Fruit fly (Drosophila melanogaster) whole organism, adult: ENCODE results near the gene CG17929.

Experiments used
- CG11617 ChIP-seq: fragments of 200-800 bp; sonication (Bioruptor generic); optimal IDR thresholded peaks from 2 replicates; lab custom pipeline; 2017; ENCODE audit warnings: mild to moderate bottlenecking, missing biosample characterization, missing genetic modification reagents, missing genetic modification characterization
- CG12768 ChIP-seq: fragments of 200-800 bp; sonication (Bioruptor generic); optimal IDR thresholded peaks from 2 replicates; lab custom pipeline; 2017; ENCODE audit warnings: missing biosample characterization, missing genetic modification characterization, mild to moderate bottlenecking, moderate library complexity, missing genetic modification reagents
- CG14711 ChIP-seq: fragments of 200-800 bp; sonication (Bioruptor generic); optimal IDR thresholded peaks from 2 replicates; lab custom pipeline; 2018; ENCODE audit warnings: missing biosample characterization, mild to moderate bottlenecking, missing genetic modification characterization, moderate library complexity
- CG1620 ChIP-seq: fragments of 200-800 bp; sonication (Bioruptor generic); optimal IDR thresholded peaks from 2 replicates; lab custom pipeline; 2016; ENCODE audit warnings: missing biosample characterization, missing genetic modification characterization
- CG33017 ChIP-seq: fragments of 200-800 bp; sonication (Bioruptor generic); optimal IDR thresholded peaks from 2 replicates; lab custom pipeline; 2018; ENCODE audit warnings: missing biosample characterization, mild to moderate bottlenecking, missing genetic modification characterization, moderate library complexity
- CG5204 ChIP-seq: fragments of 200-800 bp; sonication (Bioruptor generic); optimal IDR thresholded peaks from 2 replicates; lab custom pipeline; 2016; ENCODE audit warnings: missing biosample characterization, missing genetic modification characterization
- CG7045 ChIP-seq: fragments of 200-800 bp; sonication (Bioruptor generic); optimal IDR thresholded peaks from 2 replicates; lab custom pipeline; 2017; ENCODE audit warnings: missing biosample characterization, mild to moderate bottlenecking, missing genetic modification characterization
- CG7101 ChIP-seq: fragments of 200-800 bp; sonication (Bioruptor generic); optimal IDR thresholded peaks from 2 replicates; lab custom pipeline; 2018; ENCODE audit warnings: missing biosample characterization, mild to moderate bottlenecking, missing genetic modification characterization, moderate library complexity
- Clk ChIP-seq: fragments of 200-800 bp; sonication (Bioruptor generic); optimal IDR thresholded peaks from 2 replicates; lab custom pipeline; 2017; ENCODE audit warnings: missing biosample characterization, missing genetic modification characterization
- Crg-1 ChIP-seq: fragments of 200-800 bp; sonication (Bioruptor generic); optimal IDR thresholded peaks from 2 replicates; lab custom pipeline; 2016; ENCODE audit warnings: missing biosample characterization, missing genetic modification characterization
- Hr96 ChIP-seq: fragments of 200-800 bp; sonication (Bioruptor generic); optimal IDR thresholded peaks from 2 replicates; lab custom pipeline; 2016; ENCODE audit warnings: missing biosample characterization, missing genetic modification characterization
- Mnt ChIP-seq: fragments of 200-800 bp; sonication (Bioruptor generic); optimal IDR thresholded peaks from 2 replicates; lab custom pipeline; 2016; ENCODE audit warnings: missing biosample characterization, mild to moderate bottlenecking, missing genetic modification characterization
- bab1 ChIP-seq: fragments of 200-800 bp; sonication (Bioruptor generic); optimal IDR thresholded peaks from 3 replicates; lab custom pipeline; 2019; ENCODE audit warnings: missing biosample characterization, mild to moderate bottlenecking, missing genetic modification characterization, moderate library complexity
- cic ChIP-seq: fragments of 200-800 bp; sonication (Bioruptor generic); optimal IDR thresholded peaks from 2 replicates; lab custom pipeline; 2017; ENCODE audit warnings: missing biosample characterization, mild to moderate bottlenecking, missing genetic modification characterization, moderate library complexity
- cnc ChIP-seq, 2 experiments: fragments of >200 bp; optimal IDR thresholded peaks; 2 replicates each; lab custom pipeline; 2017
- kay ChIP-seq: fragments of 200-800 bp; sonication (Bioruptor generic); peaks from one replicate; lab custom pipeline; 2016; ENCODE audit warnings: missing biosample characterization, missing genetic modification characterization, borderline replicate concordance
- ovo ChIP-seq: fragments of 200-800 bp; sonication (Bioruptor generic); optimal IDR thresholded peaks from 2 replicates; lab custom pipeline; 2016; ENCODE audit warnings: missing biosample characterization, missing genetic modification characterization
- pad ChIP-seq: fragments of 200-800 bp; sonication (Bioruptor generic); optimal IDR thresholded peaks from 3 replicates; lab custom pipeline; 2017; ENCODE audit warnings: missing biosample characterization, missing genetic modification characterization, mild to moderate bottlenecking, moderate library complexity, missing genetic modification reagents
- tj ChIP-seq: fragments of 200-800 bp; sonication (Bioruptor generic); optimal IDR thresholded peaks from 3 replicates; lab custom pipeline; 2017; ENCODE audit warnings: missing biosample characterization, mild to moderate bottlenecking, missing genetic modification characterization, moderate library complexity
- toe ChIP-seq: fragments of 200-800 bp; sonication (Bioruptor generic); optimal IDR thresholded peaks from 2 replicates; lab custom pipeline; 2016; ENCODE audit warnings: missing biosample characterization, missing genetic modification characterization

CG17929 gene

DNA sequence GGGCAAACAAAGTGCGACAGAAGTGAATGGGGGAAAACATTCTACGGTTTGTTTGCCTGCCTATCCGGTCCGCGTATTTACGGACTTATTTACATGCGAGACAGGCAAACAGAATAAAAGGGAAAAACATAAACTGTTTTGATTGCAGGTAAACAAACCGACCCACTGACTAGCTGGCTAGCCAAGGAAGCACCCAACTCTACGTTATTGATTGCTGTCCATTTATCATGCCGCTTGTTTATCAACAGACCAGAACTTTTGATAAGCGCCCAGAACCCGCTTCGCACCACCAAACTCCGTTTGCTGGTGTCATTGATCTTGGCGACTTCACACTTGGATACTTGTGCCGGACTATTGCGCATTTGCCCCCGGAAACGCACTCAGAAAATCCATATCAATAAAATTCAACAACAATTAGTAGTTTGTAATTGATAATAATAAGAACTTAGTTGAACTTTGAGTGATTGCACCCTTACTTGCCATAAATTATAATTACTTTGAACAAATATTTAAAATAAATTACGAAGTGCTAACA, 6.6 kb downstream of the CG17929 start:
- peak; percentile 7 for TF ChIP-seq toe (GFP tag; lab: Kevin White, UChicago)
- no peak for TF ChIP-seq tj (GFP tag; lab: Kevin White, UChicago)
- TF ChIP-seq CG7045 (GFP tag; lab: Kevin White, UChicago): peak; percentile 26
- peak; percentile 55 for TF ChIP-seq ovo (GFP tag; lab: Kevin White, UChicago)
- no peak for TF ChIP-seq Hr96 (GFP tag; lab: Kevin White, UChicago)
- TF ChIP-seq CG5204 (GFP tag; lab: Kevin White, UChicago): no peak
- TF ChIP-seq Clk (GFP tag; lab: Kevin White, UChicago): no peak
- TF ChIP-seq CG7101 (tag; lab: Kevin White, UChicago): no peak
- peak; percentile 48 for TF ChIP-seq cic (GFP tag; lab: Kevin White, UChicago)
- TF ChIP-seq Crg-1 (GFP tag; lab: Kevin White, UChicago): peak; percentile 12
- no peak for TF ChIP-seq pad (GFP tag; lab: Kevin White, UChicago)
- peak; percentile 89 for TF ChIP-seq kay (GFP tag; lab: Kevin White, UChicago)
- no peak for TF ChIP-seq CG12768 (GFP tag; lab: Kevin White, UChicago)
- TF ChIP-seq cnc (optimal IDR thresholded peaks at IDR 0.05; lab: Kevin White, UChicago): no peak
- TF ChIP-seq CG1620: no peak
- no peak for TF ChIP-seq CG33017 (tag; lab: Kevin White, UChicago)
- TF ChIP-seq CG14711: no peak
- no peak for TF ChIP-seq CG11617 (GFP tag; lab: Kevin White, UChicago)
- no peak for TF ChIP-seq Mnt
- TF ChIP-seq bab1: no peak

dm6 chr3R:16334329-16334728, 9.0 kb downstream of the CG17929 start:
- TF ChIP-seq CG12768 (GFP tag; lab: Kevin White, UChicago): no peak
- TF ChIP-seq cic (GFP tag; lab: Kevin White, UChicago): no peak
- TF ChIP-seq bab1: no peak
- no peak for TF ChIP-seq pad (GFP tag; lab: Kevin White, UChicago)

dm6 chr3R:16334797-16335196, 9.5 kb downstream of the CG17929 start:
- TF ChIP-seq tj (GFP tag; lab: Kevin White, UChicago): no peak
- no peak for TF ChIP-seq cnc (optimal IDR thresholded peaks at IDR 0.05; lab: Kevin White, UChicago)
- TF ChIP-seq bab1: no peak
- no peak for TF ChIP-seq toe (GFP tag; lab: Kevin White, UChicago)
- TF ChIP-seq CG11617 (GFP tag; lab: Kevin White, UChicago): no peak

DNA sequence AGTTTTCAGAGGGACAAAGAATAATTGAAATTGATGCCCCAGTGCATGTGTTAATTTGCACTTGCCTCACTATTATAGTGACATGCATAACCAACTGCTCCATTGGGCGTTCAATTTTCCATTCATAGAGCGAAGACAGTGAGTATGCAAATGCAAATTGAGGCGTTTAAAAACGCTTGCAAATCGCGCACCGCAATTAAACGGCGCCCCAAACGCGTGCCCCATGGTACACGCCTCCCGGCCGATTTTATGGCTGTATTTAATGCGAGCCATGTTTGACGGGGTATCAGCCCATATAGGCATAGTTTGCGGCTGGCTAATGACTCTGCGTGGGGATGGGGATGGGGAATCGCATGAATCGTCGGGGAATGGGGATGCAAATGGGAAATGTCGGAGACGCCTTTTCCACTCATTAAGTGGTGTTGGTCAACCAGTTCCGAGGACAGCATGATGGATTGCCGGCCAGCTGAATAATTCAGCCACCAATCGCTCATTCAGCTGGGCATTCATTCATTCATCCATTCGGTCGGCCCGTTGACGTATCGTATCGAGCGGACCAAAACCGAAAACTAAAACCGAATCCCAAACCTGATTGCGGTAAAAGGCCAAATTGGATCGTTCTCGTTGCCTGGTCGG, 10.3 kb downstream of the CG17929 start:
- TF ChIP-seq Mnt (no peak), Crg-1 (GFP tag; lab: Kevin White, UChicago) (no peak), cnc (optimal IDR thresholded peaks at IDR 0.05; lab: Kevin White, UChicago) (no peak), CG11617 (GFP tag; lab: Kevin White, UChicago) (no peak), kay (GFP tag; lab: Kevin White, UChicago) (no peak)

DNA sequence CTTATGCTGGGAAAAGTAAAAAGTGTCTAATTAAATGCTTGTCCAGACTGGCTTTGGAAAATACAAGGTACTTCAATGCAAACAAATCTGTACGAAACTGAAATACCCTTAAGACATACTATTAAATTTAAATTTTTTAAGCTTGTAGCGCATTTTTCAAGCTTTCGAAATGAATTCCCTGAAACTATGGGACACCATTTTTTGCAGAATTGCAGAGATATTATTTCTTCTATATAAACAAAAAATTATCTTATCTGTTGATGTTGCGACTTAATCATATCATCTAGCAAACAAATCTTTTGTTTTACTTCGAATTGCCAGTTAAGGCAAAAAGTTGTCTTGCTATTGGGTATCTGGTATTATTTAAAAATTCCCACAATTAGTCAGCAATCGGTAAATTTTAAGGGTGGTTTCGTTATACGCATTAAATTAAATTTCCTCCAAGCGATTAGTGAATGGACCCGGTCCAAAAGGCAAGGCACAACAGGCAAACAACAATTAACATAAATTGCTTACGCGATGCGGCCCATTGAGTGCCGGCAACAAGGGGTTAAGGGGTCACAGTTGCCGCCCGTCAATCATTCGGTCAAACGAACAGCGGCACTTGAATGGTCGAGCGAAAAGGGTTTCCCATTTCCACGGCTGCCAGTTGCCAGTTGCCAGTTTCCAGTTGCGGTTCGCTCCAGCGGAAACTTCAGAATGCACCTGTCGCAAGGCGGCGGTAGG, 11.2 kb downstream of the CG17929 start:
- peak; percentile 28 for TF ChIP-seq tj (GFP tag; lab: Kevin White, UChicago)
- peak; percentile 86 for TF ChIP-seq kay (GFP tag; lab: Kevin White, UChicago)
- no peak for TF ChIP-seq cnc (optimal IDR thresholded peaks at IDR 0.05; lab: Kevin White, UChicago)
- TF ChIP-seq CG33017 (tag; lab: Kevin White, UChicago): peak; percentile 10
- TF ChIP-seq CG5204 (GFP tag; lab: Kevin White, UChicago): no peak
- peak; percentile 24 for TF ChIP-seq CG12768 (GFP tag; lab: Kevin White, UChicago)

DNA sequence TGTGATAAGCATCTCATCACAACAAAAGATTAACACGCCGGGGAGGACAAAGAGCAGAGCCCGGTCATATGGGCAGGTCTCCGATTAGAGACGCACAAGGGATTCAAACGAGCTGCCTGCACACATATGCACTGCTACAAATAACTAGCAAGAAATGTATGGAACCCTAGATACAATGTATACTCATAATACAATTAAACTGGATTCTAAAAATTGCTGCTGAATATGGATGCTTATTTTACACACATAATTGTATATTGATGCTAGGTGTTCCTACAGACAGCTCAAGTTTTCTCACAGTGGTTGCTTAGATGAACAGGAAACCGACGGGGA, 11.7 kb downstream of the CG17929 start:
- TF ChIP-seq CG7045 (GFP tag; lab: Kevin White, UChicago) (no peak), bab1 (no peak), pad (GFP tag; lab: Kevin White, UChicago) (no peak), tj (GFP tag; lab: Kevin White, UChicago) (no peak), CG1620 (no peak)

DNA sequence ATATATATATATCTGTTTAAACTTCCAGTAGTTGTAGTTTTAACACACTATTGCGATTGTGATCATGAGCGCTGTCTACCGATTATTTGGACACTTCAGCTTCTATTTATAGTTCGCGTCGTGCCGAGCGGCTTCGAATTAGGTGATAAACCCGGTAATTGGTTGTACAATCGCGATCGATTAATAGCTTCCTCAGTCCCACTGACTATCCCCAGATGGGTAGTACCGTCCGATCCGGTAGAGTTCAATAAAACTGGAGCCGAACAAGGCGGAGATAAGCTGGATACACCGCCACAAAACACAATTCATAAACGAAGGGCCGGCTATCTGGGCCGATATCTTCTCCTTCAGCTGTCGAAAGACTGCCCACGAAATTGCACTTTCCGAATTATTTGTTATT, 12.6 kb downstream of the CG17929 start:
- TF ChIP-seq kay (GFP tag; lab: Kevin White, UChicago) (no peak), tj (GFP tag; lab: Kevin White, UChicago) (no peak), cnc (optimal IDR thresholded peaks at IDR 0.05; lab: Kevin White, UChicago) (no peak), CG7045 (GFP tag; lab: Kevin White, UChicago) (no peak), CG14711 (no peak), bab1 (no peak), Crg-1 (GFP tag; lab: Kevin White, UChicago) (no peak), Clk (GFP tag; lab: Kevin White, UChicago) (no peak), CG1620 (no peak), CG5204 (GFP tag; lab: Kevin White, UChicago) (no peak), CG33017 (tag; lab: Kevin White, UChicago) (no peak), CG12768 (GFP tag; lab: Kevin White, UChicago) (no peak)
